Fruit fly (Drosophila melanogaster): ENCODE measurements around the gene Cyp4ae1.
A peak's percentile ranks its signal among the peaks of the same experiment; 100 is the strongest.

Cyp4ae1 gene

DNA sequence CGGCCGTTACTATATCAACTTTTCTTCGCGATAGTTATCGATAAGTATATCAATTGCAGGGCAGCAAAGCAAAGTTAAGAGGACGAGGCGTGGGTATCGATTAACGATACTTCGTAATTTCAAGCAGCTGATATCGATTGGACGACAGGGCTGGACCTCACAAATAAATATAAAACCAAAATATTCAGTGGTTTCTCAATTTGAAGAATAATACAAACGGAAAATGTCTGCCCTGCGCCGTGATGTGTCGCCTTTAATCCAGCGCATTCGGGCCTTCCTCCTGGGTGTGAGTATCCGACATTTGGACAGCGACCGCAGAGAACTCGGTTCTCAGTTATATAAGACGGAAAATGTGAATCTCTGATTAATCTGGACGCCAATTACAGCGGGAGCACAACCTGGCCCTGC lies 6.4 kb upstream of the Cyp4ae1 start, which contains the start of gene ND-B14.5A (continued):
- TF ChIP-seq Sin3A (optimal IDR thresholded peaks at IDR 0.05) (no peak), CTCF (GFP tag; optimal IDR thresholded peaks at IDR 0.05) (peak; percentile 5), pzg (GFP tag; optimal IDR thresholded peaks at IDR 0.05) (peak; percentile 78), CG17829 (tag; optimal IDR thresholded peaks at IDR 0.05) (peak; percentile 18), bbx (GFP tag; IDR thresholded peaks at IDR 0.05; ENCODE audit: partially characterized antibody) (peak; percentile 97), CG15269 (tag; optimal IDR thresholded peaks at IDR 0.05) (no peak), zen2 (GFP tag; IDR thresholded peaks at IDR 0.05; ENCODE audit: partially characterized antibody) (peak; percentile 94), scrt (GFP tag; optimal IDR thresholded peaks at IDR 0.05) (no peak), E2f1 (GFP tag; IDR thresholded peaks at IDR 0.05) (no peak), Dll (GFP tag; IDR thresholded peaks at IDR 0.05; ENCODE audit: partially characterized antibody) (peak; percentile 92), nmo (GFP tag; optimal IDR thresholded peaks at IDR 0.05) (peak; percentile 17), knrl (GFP tag; IDR thresholded peaks at IDR 0.05; ENCODE audit: partially characterized antibody) (peak; percentile 80), CG4328 (GFP tag; optimal IDR thresholded peaks at IDR 0.05) (no peak), psq (GFP tag; optimal IDR thresholded peaks at IDR 0.05) (no peak), MBD-R2 (GFP tag; IDR thresholded peaks at IDR 0.05) (peak; percentile 55), vnd (GFP tag; IDR thresholded peaks at IDR 0.05; ENCODE audit: partially characterized antibody) (peak; percentile 92), CG17186 (GFP tag; optimal IDR thresholded peaks at IDR 0.05) (peak; percentile 9), gsb-n (tag; optimal IDR thresholded peaks at IDR 0.05) (no peak), ci (GFP tag; IDR thresholded peaks at IDR 0.05) (peak; percentile 29; the same call in 1 of the 3 replicates), Hmr (GFP tag; optimal IDR thresholded peaks at IDR 0.05) (peak; percentile 7), tna (GFP tag; IDR thresholded peaks at IDR 0.05; ENCODE audit: partially characterized antibody) (peak; percentile 98), amos (GFP tag; IDR thresholded peaks at IDR 0.05; ENCODE audit: partially characterized antibody) (peak; percentile 93), CG17802 (tag; optimal IDR thresholded peaks at IDR 0.05) (no peak), Med (GFP tag) (peak; percentile 61), hb (GFP tag; IDR thresholded peaks at IDR 0.05; ENCODE audit: partially characterized antibody) (peak; percentile 96), trem (tag; optimal IDR thresholded peaks at IDR 0.05) (peak; percentile 59), mld (GFP tag; IDR thresholded peaks at IDR 0.05; ENCODE audit: partially characterized antibody) (peak; percentile 96), Nf-YC (tag; optimal IDR thresholded peaks at IDR 0.05) (peak; percentile 11), Ets97D (GFP tag; optimal IDR thresholded peaks at IDR 0.05) (peak; percentile 40), CG2120 (GFP tag; optimal IDR thresholded peaks at IDR 0.05) (peak; percentile 25), CG9932 (GFP tag; IDR thresholded peaks at IDR 0.05) (peak; percentile 19; the same call in 1 of the 2 replicates), Doc3 (GFP tag; IDR thresholded peaks at IDR 0.05; ENCODE audit: partially characterized antibody) (peak; percentile 85), CG7928 (GFP tag; optimal IDR thresholded peaks at IDR 0.05) (peak; percentile 88)

DNA sequence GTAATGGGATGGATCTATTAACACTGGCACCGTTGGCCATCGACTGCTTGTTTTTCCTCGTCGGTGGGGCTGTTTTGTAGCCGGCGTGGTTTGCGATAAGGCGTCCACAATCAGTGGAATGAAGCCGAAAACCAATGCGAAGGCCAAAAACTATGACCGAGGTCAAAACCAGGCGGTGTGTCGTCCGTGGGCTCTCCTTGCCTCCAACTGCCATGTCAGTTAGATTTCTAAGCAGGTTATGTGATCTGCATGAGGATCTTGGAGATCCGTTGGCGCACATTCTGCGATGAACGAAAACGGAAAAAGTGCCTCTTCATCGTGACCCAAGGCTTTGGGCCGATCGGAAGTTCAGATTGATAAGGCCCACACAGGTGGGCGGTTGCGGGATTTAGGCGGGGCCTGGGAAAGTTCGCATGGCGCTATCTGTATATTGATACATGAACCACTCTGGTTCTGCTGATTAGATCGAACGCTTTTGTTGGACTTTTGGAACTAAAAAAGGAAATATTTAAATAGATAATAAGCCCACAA lies 3.5 kb upstream of the Cyp4ae1 start, which contains the start of gene Cyp4d14:
Cyp4d14 (minus strand) TSS at position 51 of the 531 bp plus-strand sequence.
- TF ChIP-seq org-1 (GFP tag; optimal IDR thresholded peaks at IDR 0.05) (no peak), dmrt99B (tag; optimal IDR thresholded peaks at IDR 0.05) (no peak), Med (GFP tag) (peak; percentile 48), ftz-f1 (GFP tag; optimal IDR thresholded peaks at IDR 0.05) (peak; percentile 60), Dbx (GFP tag; IDR thresholded peaks at IDR 0.05) (0 out of 3 replicates have a peak, but pooled peaks have one; percentile 7), grn (GFP tag; optimal IDR thresholded peaks at IDR 0.05) (peak; percentile 56), Hand (GFP tag; optimal IDR thresholded peaks at IDR 0.05) (no peak), CG9876 (GFP tag; optimal IDR thresholded peaks at IDR 0.05) (no peak), sug (tag; optimal IDR thresholded peaks at IDR 0.05) (peak; percentile 91), Hr78 (GFP tag; optimal IDR thresholded peaks at IDR 0.05) (peak in 1 of 2 experiments; percentile 64), CG30431 (GFP tag; optimal IDR thresholded peaks at IDR 0.05) (no peak)
